Fruit fly (Drosophila melanogaster): ENCODE data around the gene CG13999.

Gene CG13999

dm6 chr2L:5978333-5979054, 22.2 kb upstream of the CG13999 start (continued):
- TF ChIP-seq CG34422 (GFP tag; IDR thresholded peaks at IDR 0.05) (no peak), H2.0 (GFP tag; IDR thresholded peaks at IDR 0.05) (no peak), CG14710 (tag; optimal IDR thresholded peaks at IDR 0.05) (peak; percentile 22), Deaf1 (tag; optimal IDR thresholded peaks at IDR 0.05) (peak; percentile 58), cas (GFP tag; IDR thresholded peaks at IDR 0.05) (no peak), CG4707 (GFP tag; optimal IDR thresholded peaks at IDR 0.05) (no peak), Fer1 (GFP tag; optimal IDR thresholded peaks at IDR 0.05) (peak; percentile 35), Optix (GFP tag; IDR thresholded peaks at IDR 0.05) (no peak), cad (GFP tag; optimal IDR thresholded peaks at IDR 0.05) (no peak), Trl (optimal IDR thresholded peaks at IDR 0.05) (peak in 1 of 2 experiments; percentile 21), Trl (GFP tag; optimal IDR thresholded peaks at IDR 0.05) (no peak), Dref (GFP tag; IDR thresholded peaks at IDR 0.05) (no peak), stwl (tag; optimal IDR thresholded peaks at IDR 0.05) (peak; percentile 2), Max (GFP tag; optimal IDR thresholded peaks at IDR 0.05) (peak; percentile 13), tll (GFP tag; optimal IDR thresholded peaks at IDR 0.05) (peak in 1 of 2 experiments; percentile 4), wor (GFP tag; IDR thresholded peaks at IDR 0.05) (no peak), HmgZ (tag; optimal IDR thresholded peaks at IDR 0.05) (no peak), nom (GFP tag; optimal IDR thresholded peaks at IDR 0.05) (peak; percentile 30), dysf (GFP tag; IDR thresholded peaks at IDR 0.05) (no peak), CG2875 (GFP tag; optimal IDR thresholded peaks at IDR 0.05) (peak; percentile 0)

- no peak for TF ChIP-seq croc (GFP tag; conservative IDR thresholded peaks at IDR 0.05)
- peak; percentile 27 to 80 for TF ChIP-seq Trl (optimal IDR thresholded peaks at IDR 0.05)
- no peak for TF ChIP-seq Trl (GFP tag; optimal IDR thresholded peaks at IDR 0.05)
Observed at dm6 chr2L:5977729-5978078, 21.4 kb upstream of the CG13999 start.

dm6 chr2L:5977070-5977728, 20.9 kb upstream of the CG13999 start:
- TF ChIP-seq CG18476 (GFP tag; optimal IDR thresholded peaks at IDR 0.05) = no peak
- TF ChIP-seq Adf1 (GFP tag; IDR thresholded peaks at IDR 0.05) = no peak
- TF ChIP-seq CG4328 (GFP tag; optimal IDR thresholded peaks at IDR 0.05) = peak; percentile 0
- TF ChIP-seq H2.0 (GFP tag; IDR thresholded peaks at IDR 0.05) = no peak
- no peak for TF ChIP-seq dmrt11E (tag; optimal IDR thresholded peaks at IDR 0.05)
- TF ChIP-seq tap (tag; optimal IDR thresholded peaks at IDR 0.05) = peak; percentile 19
- no peak for TF ChIP-seq Oli (tag; optimal IDR thresholded peaks at IDR 0.05)
- TF ChIP-seq CG17361 (GFP tag; IDR thresholded peaks at IDR 0.05) = no peak
- TF ChIP-seq Hsf (GFP tag; optimal IDR thresholded peaks at IDR 0.05) = no peak
- no peak for TF ChIP-seq Dip3 (GFP tag; optimal IDR thresholded peaks at IDR 0.05)
- no peak for TF ChIP-seq zf30C (GFP tag; optimal IDR thresholded peaks at IDR 0.05)
- no peak for TF ChIP-seq unc-4 (GFP tag; IDR thresholded peaks at IDR 0.05; ENCODE audit: partially characterized antibody)
- peak; percentile 35 for TF ChIP-seq CG6683 (GFP tag; optimal IDR thresholded peaks at IDR 0.05)
- TF ChIP-seq lab (GFP tag; optimal IDR thresholded peaks at IDR 0.05) = peak; percentile 58
- TF ChIP-seq CG13624 (GFP tag; optimal IDR thresholded peaks at IDR 0.05) = no peak
- TF ChIP-seq grn (GFP tag; optimal IDR thresholded peaks at IDR 0.05) = no peak
- no peak for TF ChIP-seq ssp (GFP tag; IDR thresholded peaks at IDR 0.05)
- no peak for TF ChIP-seq tio (GFP tag; optimal IDR thresholded peaks at IDR 0.05)
- TF ChIP-seq ap (GFP tag; IDR thresholded peaks at IDR 0.05) = no peak
- no peak for TF ChIP-seq CG1647 (GFP tag; optimal IDR thresholded peaks at IDR 0.05)
- no peak for TF ChIP-seq Chrac-16 (GFP tag; optimal IDR thresholded peaks at IDR 0.05)
- no peak for TF ChIP-seq dimm (GFP tag; IDR thresholded peaks at IDR 0.05)
- peak; percentile 15 for TF ChIP-seq pzg (GFP tag; optimal IDR thresholded peaks at IDR 0.05)
- no peak for TF ChIP-seq CG10267 (tag; optimal IDR thresholded peaks at IDR 0.05)
- TF ChIP-seq CG6654 (GFP tag; optimal IDR thresholded peaks at IDR 0.05) = no peak
- TF ChIP-seq Usf (GFP tag; optimal IDR thresholded peaks at IDR 0.05) = no peak
- peak; percentile 8 for TF ChIP-seq CG12071 (GFP tag; optimal IDR thresholded peaks at IDR 0.05)
